Worm (Caenorhabditis elegans) whole organism, L4/young adult: ENCODE measurements around the gene F57B9.8.

ENCODE experiments used
- W03F9.2 ChIP-seq: fragments of 150-350 bp; optimal IDR thresholded peaks from 2 replicates; lab custom pipeline; 2014; ENCODE audit warnings: missing biosample characterization, missing genetic modification characterization
- dao-5 ChIP-seq: sonication (generic microtip); optimal IDR thresholded peaks from 2 replicates; lab custom pipeline; 2016; ENCODE audit warnings: missing genotype, missing genetic modification characterization, moderate library complexity, missing compliant biosample characterization
- him-1 ChIP-seq: sonication (generic microtip); optimal IDR thresholded peaks from 2 replicates; lab custom pipeline; 2016; ENCODE audit warnings: missing genotype, missing genetic modification reagents, missing genetic modification characterization, missing compliant biosample characterization

The F57B9.8 gene

DNA sequence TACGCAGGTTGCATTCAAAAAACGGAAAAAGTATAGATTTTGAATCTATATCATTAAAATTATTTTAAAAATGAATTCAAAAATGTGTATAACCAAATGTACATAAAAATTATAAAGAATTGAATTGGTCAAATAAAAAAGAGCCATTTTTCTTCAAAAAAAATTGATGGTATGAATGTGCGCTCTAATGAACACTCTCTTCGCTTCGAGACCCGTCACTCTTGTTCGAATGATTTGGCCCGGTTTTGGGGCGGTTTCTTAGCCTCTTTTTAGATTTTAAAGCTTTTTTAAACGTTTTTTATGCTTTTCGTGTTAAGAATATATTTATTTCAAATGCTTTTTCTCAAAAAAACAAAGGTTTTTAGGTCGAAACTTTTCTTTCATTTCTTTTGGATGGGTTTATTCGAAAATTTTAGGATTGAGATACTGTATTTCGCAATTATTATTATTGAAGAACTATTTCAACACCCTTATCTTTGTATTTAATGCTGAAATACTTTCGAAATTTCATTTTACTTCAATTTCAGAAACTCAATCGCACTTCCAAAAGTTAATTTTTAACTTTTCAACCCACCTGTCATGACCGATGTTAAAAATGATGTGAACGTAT lies 5.5 kb downstream of the F57B9.8 start, which contains the start of gene inf-1:
Gene inf-1, plus strand, starts transcription at position 577 of the 610 bp plus-strand sequence.
- no peak for TF ChIP-seq him-1
- TF ChIP-seq W03F9.2: peak; percentile 77

DNA sequence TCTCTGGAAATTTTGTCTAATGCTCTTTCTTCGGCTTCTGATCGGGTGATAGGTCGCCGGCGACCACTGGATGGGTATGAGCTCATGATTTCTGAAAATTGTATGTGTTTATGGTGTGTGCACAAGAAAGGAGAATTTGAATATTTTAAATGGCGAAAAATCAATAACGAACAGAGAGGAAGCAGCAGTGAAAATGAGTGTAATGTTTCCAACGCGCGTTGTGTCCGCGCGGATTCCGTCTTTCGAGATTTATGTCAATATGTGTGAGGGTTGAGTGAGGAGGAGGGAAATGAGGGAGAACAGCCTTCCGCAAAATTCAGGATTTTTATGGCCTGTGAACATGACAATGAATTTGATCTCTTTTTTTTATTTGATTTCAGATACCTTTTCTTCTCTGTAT lies 6.4 kb downstream of the F57B9.8 start, which contains the start of gene flap-1:
Gene flap-1, minus strand, starts transcription at position 101 of the 400 bp plus-strand sequence.
- no peak for TF ChIP-seq W03F9.2
- TF ChIP-seq him-1: no peak
- no peak for TF ChIP-seq dao-5 (tag; lab: Kevin White, UChicago)

DNA sequence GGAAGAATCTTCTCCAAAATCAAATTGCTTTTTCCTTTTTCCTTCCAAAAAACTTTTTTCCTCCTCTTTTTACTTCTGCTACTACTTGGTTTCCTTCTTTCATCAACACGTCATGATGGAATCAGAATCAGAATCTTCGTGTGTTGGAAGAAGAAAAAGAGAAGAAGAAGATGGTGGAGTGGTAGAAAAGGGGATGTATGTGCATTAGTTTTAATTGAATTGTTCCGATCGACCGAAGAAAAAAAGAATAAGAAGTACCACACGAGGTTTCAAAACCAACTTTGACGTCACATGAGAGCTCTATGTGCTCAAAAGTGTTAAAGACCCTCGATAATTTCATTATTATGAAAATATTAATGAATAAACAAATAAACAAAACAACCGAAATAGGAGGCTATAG lies 20.3 kb downstream of the F57B9.8 start:
- TF ChIP-seq him-1: no peak
- TF ChIP-seq W03F9.2: no peak
- no peak for TF ChIP-seq dao-5 (tag; lab: Kevin White, UChicago)

DNA sequence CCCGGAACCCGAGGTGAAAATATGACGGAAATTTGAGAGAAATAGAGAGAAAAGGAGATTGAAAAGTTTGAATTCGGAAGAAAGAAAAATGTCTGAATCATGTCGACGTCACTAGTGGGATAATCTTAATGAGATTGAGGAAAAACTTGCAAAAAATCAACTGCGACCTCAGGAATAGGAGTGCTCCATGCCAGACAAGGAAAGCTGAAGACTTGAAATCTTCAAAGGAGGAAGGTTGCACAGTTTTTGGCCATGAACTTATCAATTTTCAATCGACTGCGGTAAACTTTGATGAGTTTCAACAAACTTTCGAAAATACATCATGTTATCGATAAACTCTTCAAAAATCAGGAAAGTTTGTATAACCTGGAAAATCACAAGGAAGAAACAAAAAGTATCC lies 22.7 kb downstream of the F57B9.8 start, which contains the start of gene pdf-1:
Gene pdf-1, minus strand, starts transcription at position 101 of the 400 bp plus-strand sequence.
- TF ChIP-seq dao-5 (tag; lab: Kevin White, UChicago) (no peak), W03F9.2 (no peak)

DNA sequence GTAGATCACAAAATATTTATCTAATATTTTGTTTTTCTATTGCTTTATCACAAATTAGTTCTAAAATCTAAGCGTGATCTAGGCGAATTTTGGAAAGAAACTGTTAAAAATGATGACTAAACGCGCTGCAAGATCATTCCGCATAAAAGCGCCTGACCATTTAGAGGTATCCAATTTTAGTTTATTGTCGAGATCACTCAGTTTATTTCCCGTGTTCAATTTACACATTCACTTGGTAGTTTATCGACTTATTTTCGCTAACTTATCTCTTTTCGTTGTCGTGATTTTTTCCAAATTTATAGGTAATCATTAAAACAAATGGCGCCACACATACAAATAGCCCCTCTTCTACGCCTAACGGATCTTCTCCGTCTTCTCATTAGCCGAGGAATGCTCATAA lies 28.7 kb downstream of the F57B9.8 start, which contains the start of gene T07E3.2:
Gene T07E3.2, plus strand, starts transcription at position 301 of the 400 bp plus-strand sequence.
- TF ChIP-seq dao-5 (tag; lab: Kevin White, UChicago): no peak
- TF ChIP-seq W03F9.2: no peak
- no peak for TF ChIP-seq him-1

DNA sequence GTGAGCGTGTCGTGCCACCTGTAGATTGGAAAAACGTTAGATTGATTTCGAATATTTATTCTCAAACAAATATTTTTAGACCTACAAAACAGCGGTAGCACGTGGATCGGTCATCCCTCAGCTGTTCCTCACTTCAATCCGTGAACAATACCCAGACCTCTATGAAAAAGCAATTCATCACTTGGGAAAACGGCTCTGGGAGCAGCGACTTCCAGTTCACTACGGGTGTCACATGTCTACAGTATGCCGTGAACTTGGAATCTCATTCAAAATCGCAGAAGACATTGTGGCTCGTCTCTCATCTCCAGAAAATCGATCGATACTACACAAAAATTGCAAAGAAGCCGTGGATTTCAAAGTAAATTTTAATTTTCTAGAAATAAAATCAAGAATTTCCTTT lies 30.7 kb downstream of the F57B9.8 start:
- TF ChIP-seq W03F9.2 (no peak), dao-5 (tag; lab: Kevin White, UChicago) (no peak), him-1 (no peak)

DNA sequence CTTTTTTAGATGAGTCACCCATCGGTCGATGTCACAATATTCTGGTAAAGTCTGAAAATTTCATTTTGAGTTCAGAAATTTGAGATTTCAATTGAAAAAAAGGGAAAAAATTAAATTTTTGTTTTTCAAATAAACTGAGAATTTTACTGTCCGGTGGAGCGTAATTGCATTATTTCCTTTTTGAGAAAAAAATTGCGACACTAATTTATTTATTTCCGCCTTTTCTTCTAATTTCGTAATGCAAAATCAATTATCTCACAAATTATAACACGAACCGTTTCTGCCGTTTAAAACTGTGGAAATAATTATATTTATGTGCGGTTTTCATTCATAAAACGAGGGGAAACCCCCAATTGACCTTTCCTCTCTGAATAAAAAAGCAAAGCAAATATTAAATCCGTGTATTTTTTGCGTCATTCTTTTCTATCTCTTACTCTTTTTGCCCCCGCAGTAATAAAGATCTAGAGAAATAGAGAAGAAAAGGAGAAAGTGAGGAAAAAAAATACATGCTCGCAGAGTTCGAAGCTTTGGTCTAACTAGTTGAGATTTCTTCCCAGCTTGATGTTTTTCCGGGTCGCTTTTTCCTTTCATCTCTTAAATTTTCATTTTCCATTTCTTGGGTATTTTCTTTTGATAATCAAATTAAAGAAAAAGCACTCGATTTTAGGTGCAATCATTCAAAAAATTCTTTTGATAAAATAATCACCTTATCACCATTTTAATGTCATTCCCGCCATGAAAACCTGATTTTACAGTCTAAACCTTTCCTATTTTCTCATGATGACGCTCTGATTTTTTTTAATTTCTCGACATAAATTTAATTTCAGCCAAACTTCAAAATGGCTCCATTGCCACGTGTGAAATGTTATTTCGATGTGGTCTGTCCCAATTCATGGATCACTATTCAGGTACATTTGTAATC lies 31.8 kb downstream of the F57B9.8 start, which contains the start of the genes brc-2 and T07E3.3:
Gene brc-2, minus strand, starts transcription at position 51 of the 922 bp plus-strand sequence.
Gene T07E3.3, plus strand, starts transcription at position 822 of the 922 bp plus-strand sequence.
- TF ChIP-seq dao-5 (tag; lab: Kevin White, UChicago): no peak
- no peak for TF ChIP-seq him-1
- TF ChIP-seq W03F9.2: no peak

DNA sequence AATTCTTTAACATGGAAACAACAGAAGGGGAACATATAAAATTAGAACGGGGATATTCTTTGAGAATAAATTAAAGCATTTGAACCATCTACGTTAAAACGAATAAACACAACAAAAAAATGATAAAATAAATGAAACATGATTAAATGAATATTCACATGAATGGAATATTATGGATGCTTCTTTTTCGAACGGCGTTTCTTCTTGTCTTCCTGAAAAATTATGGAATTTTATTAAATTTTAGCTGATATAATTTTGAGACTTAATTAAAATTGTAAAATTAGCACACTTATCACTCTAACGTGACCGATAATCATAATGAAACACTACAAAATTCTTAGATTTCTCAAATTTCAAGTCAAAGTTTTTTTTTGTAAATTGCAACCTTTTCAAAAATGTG lies 34.5 kb downstream of the F57B9.8 start:
- TF ChIP-seq dao-5 (tag; lab: Kevin White, UChicago) (no peak), W03F9.2 (no peak), him-1 (no peak)

DNA sequence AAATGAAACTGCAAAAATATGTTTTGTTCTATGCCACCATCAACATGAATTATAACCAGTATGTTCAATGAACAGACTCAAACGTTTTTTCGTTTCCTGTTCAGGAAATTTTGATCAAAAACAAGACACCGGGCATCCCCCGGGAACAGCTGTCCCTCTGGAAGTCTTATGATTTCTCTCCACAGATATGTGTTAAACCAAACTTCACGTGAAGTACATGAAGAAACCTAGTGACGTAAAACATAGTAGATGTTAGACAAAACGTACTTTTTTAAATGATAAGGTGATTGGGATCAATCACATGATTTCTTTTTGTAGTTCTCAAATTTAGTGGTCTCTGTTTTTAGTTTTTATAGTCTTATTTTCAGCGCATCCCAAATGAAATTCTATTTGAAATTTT lies 36.6 kb downstream of the F57B9.8 start:
- TF ChIP-seq dao-5 (tag; lab: Kevin White, UChicago) (no peak), W03F9.2 (no peak), him-1 (no peak)

DNA sequence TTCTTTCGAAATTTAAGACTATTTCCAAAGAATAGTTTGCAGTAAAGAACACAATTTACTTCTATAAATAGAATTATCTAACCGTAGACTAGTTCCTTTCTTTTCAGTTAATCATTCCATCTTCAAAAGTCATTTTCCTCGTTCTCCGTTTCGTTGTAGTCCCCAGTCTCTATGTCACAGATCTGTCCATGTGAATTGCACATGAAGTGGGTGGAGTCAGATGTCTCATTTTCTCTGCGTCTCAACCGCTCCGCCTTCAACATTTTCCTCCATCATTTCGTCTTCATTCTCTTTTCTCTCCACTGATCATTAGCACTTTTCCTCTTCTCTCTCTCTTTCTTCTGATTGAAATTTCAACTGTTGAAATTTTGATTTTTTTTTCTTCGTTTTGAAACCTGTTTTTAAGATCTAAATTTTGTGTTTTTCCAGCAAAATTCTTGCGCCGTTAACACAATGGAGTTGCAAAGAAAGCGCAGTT lies 37.5 kb downstream of the F57B9.8 start, which contains the start of gene T07E3.4:
Gene T07E3.4, plus strand, starts transcription at position 428 of the 478 bp plus-strand sequence.
- TF ChIP-seq W03F9.2: peak; percentile 58
- TF ChIP-seq him-1: no peak

DNA sequence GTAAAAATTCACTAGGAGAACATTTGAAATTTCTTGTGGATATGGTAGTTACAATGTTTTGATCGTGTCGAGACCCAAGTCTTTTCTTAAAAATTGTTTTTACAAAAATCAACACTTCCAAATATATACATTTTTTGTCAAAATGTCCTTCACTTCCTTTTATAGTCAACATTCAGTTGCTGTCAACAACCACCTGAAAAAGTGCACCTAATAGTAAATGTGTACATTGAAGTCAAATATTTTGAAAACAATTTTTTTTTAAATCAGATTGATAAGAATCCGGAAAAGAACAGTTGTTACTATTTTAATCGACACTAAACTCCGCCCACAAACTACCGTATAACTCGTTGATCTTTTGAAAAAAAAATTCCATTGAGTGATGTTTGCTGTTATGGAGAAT lies 39.4 kb downstream of the F57B9.8 start:
- TF ChIP-seq him-1 (no peak), W03F9.2 (no peak), dao-5 (tag; lab: Kevin White, UChicago) (no peak)

DNA sequence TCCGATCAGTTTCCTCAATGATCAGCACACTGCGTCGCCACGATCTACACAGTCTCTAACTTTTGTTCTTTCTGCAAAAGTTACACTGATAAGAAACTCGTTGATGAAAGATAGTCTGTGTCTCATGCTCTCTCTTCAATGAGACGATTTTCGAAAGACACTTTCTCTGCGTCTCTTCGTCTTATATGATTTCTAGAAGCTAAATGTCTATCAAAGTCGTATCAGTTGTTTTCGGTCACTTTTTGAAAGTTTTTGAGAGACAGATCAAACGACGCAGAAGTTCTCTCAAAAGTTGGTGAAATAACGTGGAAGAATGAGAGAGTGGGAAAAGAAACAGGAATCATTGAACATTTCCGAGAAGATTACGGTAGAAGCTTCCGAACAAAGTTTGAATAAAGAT lies 40.0 kb downstream of the F57B9.8 start:
- TF ChIP-seq him-1 (no peak), dao-5 (tag; lab: Kevin White, UChicago) (no peak), W03F9.2 (peak; percentile 2)

DNA sequence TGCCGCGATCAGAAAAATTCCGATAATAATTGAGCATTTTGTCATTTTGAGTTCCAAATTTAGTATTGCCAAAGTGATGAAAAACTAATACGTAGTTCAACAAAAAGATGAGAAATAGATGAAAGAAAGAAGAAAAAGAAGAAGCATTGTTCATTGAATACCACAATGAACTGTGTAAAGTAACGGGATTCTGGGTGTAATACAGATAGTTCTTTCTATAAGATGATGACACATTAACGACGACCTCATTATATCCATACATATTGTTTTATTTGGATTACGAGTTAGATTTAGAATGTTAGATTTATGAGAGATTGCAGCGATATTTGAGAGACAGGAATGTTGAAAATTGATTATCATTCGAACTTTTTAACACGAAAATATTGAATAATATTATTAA lies 43.6 kb downstream of the F57B9.8 start, which contains the start of gene K04C2.5:
Gene K04C2.5, minus strand, starts transcription at position 101 of the 400 bp plus-strand sequence.
- TF ChIP-seq dao-5 (tag; lab: Kevin White, UChicago) (no peak), W03F9.2 (no peak), him-1 (no peak)

DNA sequence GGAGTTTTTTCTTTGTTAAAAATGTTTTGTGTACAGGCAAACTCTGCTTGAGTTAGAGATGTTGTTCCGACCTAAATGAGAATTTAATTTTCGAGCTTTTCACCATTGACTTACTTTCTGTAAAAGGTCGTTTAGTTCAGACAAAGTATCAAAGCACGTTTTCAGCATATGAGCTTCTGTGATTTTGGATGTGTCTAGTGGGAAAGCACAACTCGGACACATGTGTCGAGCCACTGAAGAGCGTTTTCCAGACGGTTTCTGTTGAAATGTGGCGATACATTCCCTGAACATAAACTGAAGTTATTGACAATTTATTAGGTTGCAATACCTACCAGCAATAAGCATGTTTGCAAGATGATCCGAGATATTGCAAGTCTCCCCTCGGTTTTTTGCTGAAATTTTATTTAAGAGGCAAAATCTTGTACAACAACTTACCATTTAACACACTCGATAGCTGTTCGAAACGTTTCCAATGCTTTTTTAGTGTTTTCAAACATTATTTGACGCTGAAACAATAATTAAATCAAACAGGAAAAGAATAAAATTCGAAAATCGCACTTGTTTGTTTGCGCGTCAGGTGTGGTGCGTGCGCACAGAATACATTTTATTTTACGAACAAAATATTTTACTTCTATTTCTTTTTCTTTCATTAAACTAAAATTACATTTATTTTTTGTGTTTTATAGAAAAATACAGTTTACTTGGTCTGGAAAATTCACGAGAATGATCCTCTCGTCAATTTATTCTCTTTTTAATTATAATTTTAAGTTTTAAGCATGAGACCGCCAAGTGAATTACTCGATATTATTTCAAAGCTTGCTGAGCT lies 45.9 kb downstream of the F57B9.8 start, which contains the start of the genes brd-1 and K04C2.2:
Gene brd-1, minus strand, starts transcription at position 506 of the 826 bp plus-strand sequence.
Gene K04C2.2, plus strand, starts transcription at position 776 of the 826 bp plus-strand sequence.
- TF ChIP-seq dao-5 (tag; lab: Kevin White, UChicago) (no peak), W03F9.2 (no peak)
